Worm (Caenorhabditis elegans): ENCODE data around the gene sri-40.

ce11 chrII:3224631-3225030 is 46.9 kb downstream of the sri-40 start, which contains the start of gene ZC239.15:
- no peak for TF ChIP-seq ceh-9 (tag; optimal IDR thresholded peaks at IDR 0.05)
- TF ChIP-seq nhr-76 (tag; optimal IDR thresholded peaks at IDR 0.05) = no peak
- no peak for TF ChIP-seq tbx-2 (tag; optimal IDR thresholded peaks at IDR 0.05)
- no peak for TF ChIP-seq unc-39 (tag; optimal IDR thresholded peaks at IDR 0.05)
- TF ChIP-seq fos-1 (tag; optimal IDR thresholded peaks at IDR 0.05) = no peak
- TF ChIP-seq pqm-1 (tag; optimal IDR thresholded peaks at IDR 0.05) = no peak
- peak; percentile 20 for TF ChIP-seq elt-2 (tag; optimal IDR thresholded peaks at IDR 0.05)
- no peak for TF ChIP-seq nhr-25 (tag; optimal IDR thresholded peaks at IDR 0.05)
- no peak for TF ChIP-seq ceh-82 (tag; optimal IDR thresholded peaks at IDR 0.05)
- no peak for TF ChIP-seq lin-39 (tag; optimal IDR thresholded peaks at IDR 0.05)
- TF ChIP-seq skn-1 (tag; optimal IDR thresholded peaks at IDR 0.05) = no peak
- TF ChIP-seq R02D3.7 (tag; optimal IDR thresholded peaks at IDR 0.05) = no peak
- no peak for TF ChIP-seq aly-2 (tag; optimal IDR thresholded peaks at IDR 0.05)
- TF ChIP-seq unc-62 (GFP tag; optimal IDR thresholded peaks at IDR 0.05) = no peak
